Fruit fly (Drosophila melanogaster) whole organism, embryonic: Measurements from ENCODE around the gene AGO2.

Experiments used
- Antp ChIP-seq: fragments of 200-800 bp; sonication (Bioruptor generic); optimal IDR thresholded peaks from 3 replicates; lab custom pipeline; 2016; ENCODE audit warnings: missing biosample characterization, missing genetic modification characterization
- Atf-2 ChIP-seq: fragments of 200-800 bp; sonication (Bioruptor generic); optimal IDR thresholded peaks from 2 replicates; lab custom pipeline; 2016; ENCODE audit warnings: missing biosample characterization, missing genetic modification characterization
- B-H2 ChIP-seq: fragments of 200-800 bp; sonication (Bioruptor generic); optimal IDR thresholded peaks from 2 replicates; lab custom pipeline; 2018; ENCODE audit warnings: missing biosample characterization, mild to moderate bottlenecking, missing genetic modification characterization
- Blimp-1 ChIP-seq: fragments of 200-800 bp; sonication (Bioruptor generic); optimal IDR thresholded peaks from 3 replicates; lab custom pipeline; 2018; ENCODE audit warnings: missing biosample characterization, missing genetic modification characterization, mild to moderate bottlenecking, moderate library complexity, missing genetic modification reagents
- CG10431 ChIP-seq: fragments of 200-800 bp; sonication (Bioruptor generic); optimal IDR thresholded peaks from 3 replicates; lab custom pipeline; 2018; ENCODE audit warnings: missing biosample characterization, mild to moderate bottlenecking, missing genetic modification characterization
- CG11695 ChIP-seq: fragments of 200-800 bp; sonication (Bioruptor generic); IDR thresholded peaks from 3 replicates; pipeline ENCODE4 v1.3.6; 2022; ENCODE audit warnings: missing biosample characterization, missing genetic modification characterization
- CG12236 ChIP-seq: fragments of 200-800 bp; sonication (Bioruptor generic); optimal IDR thresholded peaks from 2 replicates; lab custom pipeline; 2016; ENCODE audit warnings: missing biosample characterization, missing genetic modification characterization
- CG12299 ChIP-seq: fragments of 200-800 bp; sonication (Bioruptor generic); optimal IDR thresholded peaks from 2 replicates; lab custom pipeline; 2018; ENCODE audit warnings: missing biosample characterization, mild to moderate bottlenecking, missing genetic modification characterization
- CG12659 ChIP-seq: fragments of 200-800 bp; sonication (Bioruptor generic); optimal IDR thresholded peaks from 3 replicates; lab custom pipeline; 2017; ENCODE audit warnings: mild to moderate bottlenecking, missing biosample characterization, missing genetic modification reagents, missing genetic modification characterization
- CG14441 ChIP-seq: fragments of 200-800 bp; sonication (Bioruptor generic); IDR thresholded peaks from 2 replicates; pipeline ENCODE4 v1.3.6; 2022; ENCODE audit warnings: missing biosample characterization, missing genetic modification characterization
- CG14965 ChIP-seq: fragments of 200-800 bp; sonication (Bioruptor generic); optimal IDR thresholded peaks from 2 replicates; lab custom pipeline; 2016; ENCODE audit warnings: missing biosample characterization, missing genetic modification characterization, borderline replicate concordance
- CG15011 ChIP-seq: fragments of 200-800 bp; sonication (Bioruptor generic); optimal IDR thresholded peaks from 3 replicates; lab custom pipeline; 2018; ENCODE audit warnings: missing biosample characterization, mild to moderate bottlenecking, missing genetic modification characterization
- CG1792 ChIP-seq: fragments of 200-800 bp; sonication (Bioruptor generic); optimal IDR thresholded peaks from 2 replicates; lab custom pipeline; 2016; ENCODE audit warnings: missing biosample characterization, missing genetic modification characterization
- CG3407 ChIP-seq: fragments of 200-800 bp; sonication (Bioruptor generic); optimal IDR thresholded peaks from 2 replicates; lab custom pipeline; 2018; ENCODE audit warnings: missing biosample characterization, mild to moderate bottlenecking, missing genetic modification characterization
- CG3838 ChIP-seq: fragments of 200-800 bp; sonication (Bioruptor generic); optimal IDR thresholded peaks from 3 replicates; lab custom pipeline; 2016; ENCODE audit warnings: missing biosample characterization, missing genetic modification characterization
- CG7372 ChIP-seq: fragments of 200-800 bp; sonication (Bioruptor generic); IDR thresholded peaks from 2 replicates; pipeline ENCODE4 v1.3.6; 2022; ENCODE audit warnings: missing biosample characterization, missing genetic modification characterization
- CG7839 ChIP-seq: fragments of 200-800 bp; sonication (Bioruptor generic); optimal IDR thresholded peaks from 3 replicates; lab custom pipeline; 2018; ENCODE audit warnings: missing biosample characterization, mild to moderate bottlenecking, missing genetic modification characterization, moderate library complexity
- D19A ChIP-seq: fragments of 200-800 bp; optimal IDR thresholded peaks from 3 replicates; lab custom pipeline; 2019; ENCODE audit warnings: missing biosample characterization, mild to moderate bottlenecking, missing genetic modification characterization, moderate library complexity
- Dfd ChIP-seq, 2 experiments: fragments of >200 bp; optimal IDR thresholded peaks; 2 replicates each; lab custom pipeline; 2017; ENCODE audit warnings: missing biosample characterization in 2 of 2, missing genetic modification characterization in 2 of 2
- Dip2 ChIP-seq: fragments of 200-800 bp; sonication (Bioruptor generic); IDR thresholded peaks from 2 replicates; pipeline ENCODE4 v1.3.6; 2022; ENCODE audit warnings: missing biosample characterization, missing genetic modification characterization
- Gug ChIP-seq: fragments of 200-800 bp; sonication (Bioruptor generic); IDR thresholded peaks from 4 replicates; pipeline ENCODE4 v1.3.6; 2022; ENCODE audit warnings: missing biosample characterization, missing genetic modification characterization
- Hand ChIP-seq: fragments of 200-800 bp; sonication (Bioruptor generic); optimal IDR thresholded peaks from 2 replicates; lab custom pipeline; 2017; ENCODE audit warnings: mild to moderate bottlenecking, missing biosample characterization, missing genetic modification reagents, missing genetic modification characterization
- Hey ChIP-seq: fragments of 200-800 bp; sonication (Bioruptor generic); optimal IDR thresholded peaks from 3 replicates; lab custom pipeline; 2018; ENCODE audit warnings: missing biosample characterization, mild to moderate bottlenecking, missing genetic modification characterization
- HmgZ ChIP-seq: fragments of 200-800 bp; sonication (Bioruptor generic); optimal IDR thresholded peaks from 2 replicates; lab custom pipeline; 2018; ENCODE audit warnings: missing biosample characterization, mild to moderate bottlenecking, missing genetic modification characterization
- Hr3 ChIP-seq: fragments of 200-800 bp; sonication (Bioruptor generic); optimal IDR thresholded peaks from 3 replicates; lab custom pipeline; 2016; ENCODE audit warnings: missing biosample characterization, missing genetic modification characterization
- Hr51 ChIP-seq, 2 experiments: fragments of 200-800 bp; sonication (Bioruptor generic); optimal IDR thresholded peaks; 2 replicates in 1 of 2; 3 replicates in 1 of 2; lab custom pipeline; 2016 to 2018; ENCODE audit warnings: missing biosample characterization in 2 of 2, missing genetic modification characterization in 2 of 2, mild to moderate bottlenecking in 1 of 2, moderate library complexity in 1 of 2
- Lim3 ChIP-seq: fragments of 200-800 bp; sonication (Bioruptor generic); IDR thresholded peaks from 2 replicates; pipeline ENCODE4 v1.3.6; 2022; ENCODE audit warnings: missing biosample characterization, missing genetic modification characterization
- MBD-R2 ChIP-seq: fragments of 200-800 bp; sonication (Bioruptor generic); IDR thresholded peaks from 2 replicates; pipeline ENCODE4 v1.3.6; 2022; ENCODE audit warnings: missing biosample characterization, missing genetic modification characterization
- Oaz ChIP-seq: fragments of 200-800 bp; sonication (Bioruptor generic); IDR thresholded peaks from 2 replicates; pipeline ENCODE4 v1.3.6; 2022; ENCODE audit warnings: missing biosample characterization, missing genetic modification characterization
- PHDP ChIP-seq: fragments of 200-800 bp; sonication (Bioruptor generic); optimal IDR thresholded peaks from 3 replicates; lab custom pipeline; 2018; ENCODE audit warnings: missing biosample characterization, mild to moderate bottlenecking, missing genetic modification characterization, moderate library complexity
- Sin3A ChIP-seq: fragments of >200 bp; optimal IDR thresholded peaks from 2 replicates; lab custom pipeline; 2018
- Trl ChIP-seq, 3 experiments: fragments of >200 bp in 2 of 3; fragments of 200-800 bp in 1 of 3; sonication (Bioruptor generic) in 1 of 3; optimal IDR thresholded peaks; 2 replicates in 1 of 3; 3 replicates in 2 of 3; lab custom pipeline; 2016 to 2017; ENCODE audit warnings: missing biosample characterization in 1 of 3, missing genetic modification characterization in 1 of 3
- Vsx1 ChIP-seq: fragments of 200-800 bp; sonication (Bioruptor generic); optimal IDR thresholded peaks from 2 replicates; lab custom pipeline; 2017; ENCODE audit warnings: missing biosample characterization, mild to moderate bottlenecking, missing genetic modification characterization, missing genetic modification reagents
- ara ChIP-seq: fragments of 200-800 bp; sonication (Bioruptor generic); IDR thresholded peaks from 2 replicates; pipeline ENCODE4 v1.3.6; 2022; ENCODE audit warnings: missing biosample characterization, missing genetic modification characterization
- az2 ChIP-seq: fragments of 200-800 bp; sonication (Bioruptor generic); optimal IDR thresholded peaks from 3 replicates; lab custom pipeline; 2016; ENCODE audit warnings: missing biosample characterization, missing genetic modification characterization
- bcd ChIP-seq: fragments of 200-800 bp; sonication (Bioruptor generic); optimal IDR thresholded peaks from 2 replicates; lab custom pipeline; 2017; ENCODE audit warnings: missing biosample characterization, mild to moderate bottlenecking, missing genetic modification characterization
- croc ChIP-seq: fragments of 200-800 bp; sonication (Bioruptor generic); conservative IDR thresholded peaks from 3 replicates; pipeline ENCODE4 v1.3.6; 2022; ENCODE audit warnings: missing biosample characterization, missing genetic modification characterization
- danr ChIP-seq: fragments of 200-800 bp; sonication (Bioruptor generic); IDR thresholded peaks from 2 replicates; pipeline ENCODE4 v1.3.6; 2022; ENCODE audit warnings: missing biosample characterization, missing genetic modification characterization
- dimm ChIP-seq: fragments of 200-800 bp; sonication (Bioruptor generic); IDR thresholded peaks from 2 replicates; pipeline ENCODE4 v1.3.6; 2022; ENCODE audit warnings: missing biosample characterization, missing genetic modification characterization
- dmrt11E ChIP-seq: fragments of 200-800 bp; sonication (Bioruptor generic); optimal IDR thresholded peaks from 3 replicates; lab custom pipeline; 2018; ENCODE audit warnings: missing biosample characterization, mild to moderate bottlenecking, missing genetic modification characterization, moderate library complexity
- ham ChIP-seq: fragments of 200-800 bp; sonication (Bioruptor generic); IDR thresholded peaks from 2 replicates; pipeline ENCODE4 v1.3.6; 2022; ENCODE audit warnings: missing biosample characterization, missing genetic modification characterization
- hkb ChIP-seq, 2 experiments: fragments of 200-800 bp in 1 of 2; fragments of >200 bp in 1 of 2; sonication (Bioruptor generic) in 1 of 2; IDR thresholded peaks in 1 of 2; optimal IDR thresholded peaks in 1 of 2; 2 replicates each; pipeline versions ENCODE4 v1.3.6 to Lab custom; 2017 to 2022; ENCODE audit warnings: missing biosample characterization in 1 of 2, missing genetic modification characterization in 1 of 2
- ken ChIP-seq: fragments of 200-800 bp; sonication (Bioruptor generic); IDR thresholded peaks from 3 replicates; pipeline ENCODE4 v1.3.6; 2022; ENCODE audit warnings: missing biosample characterization, missing genetic modification characterization
- lov ChIP-seq, 2 experiments: fragments of 200-800 bp in 1 of 2; fragments of >200 bp in 1 of 2; sonication (Bioruptor generic) in 1 of 2; IDR thresholded peaks in 1 of 2; optimal IDR thresholded peaks in 1 of 2; 2 replicates in 1 of 2; 3 replicates in 1 of 2; pipeline versions ENCODE4 v1.3.6 to Lab custom; 2017 to 2022; ENCODE audit warnings: missing biosample characterization in 1 of 2, missing genetic modification characterization in 1 of 2
- mam ChIP-seq: fragments of 200-800 bp; sonication (Bioruptor generic); optimal IDR thresholded peaks from 3 replicates; lab custom pipeline; 2016; ENCODE audit warnings: missing biosample characterization, missing genetic modification characterization
- otp ChIP-seq: fragments of 200-800 bp; sonication (Bioruptor generic); IDR thresholded peaks from 3 replicates; pipeline ENCODE4, ENCODE4 v1.3.6; 2022; ENCODE audit warnings: missing biosample characterization, missing genetic modification characterization
- schlank ChIP-seq: fragments of 200-800 bp; sonication (Bioruptor generic); optimal IDR thresholded peaks from 2 replicates; lab custom pipeline; 2018; ENCODE audit warnings: missing biosample characterization, mild to moderate bottlenecking, missing genetic modification characterization
- sim ChIP-seq: fragments of 200-800 bp; sonication (Bioruptor generic); IDR thresholded peaks from 2 replicates; pipeline ENCODE4 v1.3.6; 2022; ENCODE audit warnings: missing biosample characterization, missing genetic modification characterization
- wdn ChIP-seq: fragments of 200-800 bp; sonication (Bioruptor generic); IDR thresholded peaks from 2 replicates; pipeline ENCODE4 v1.3.6; 2022; ENCODE audit warnings: missing biosample characterization, missing genetic modification characterization

The AGO2 gene

DNA sequence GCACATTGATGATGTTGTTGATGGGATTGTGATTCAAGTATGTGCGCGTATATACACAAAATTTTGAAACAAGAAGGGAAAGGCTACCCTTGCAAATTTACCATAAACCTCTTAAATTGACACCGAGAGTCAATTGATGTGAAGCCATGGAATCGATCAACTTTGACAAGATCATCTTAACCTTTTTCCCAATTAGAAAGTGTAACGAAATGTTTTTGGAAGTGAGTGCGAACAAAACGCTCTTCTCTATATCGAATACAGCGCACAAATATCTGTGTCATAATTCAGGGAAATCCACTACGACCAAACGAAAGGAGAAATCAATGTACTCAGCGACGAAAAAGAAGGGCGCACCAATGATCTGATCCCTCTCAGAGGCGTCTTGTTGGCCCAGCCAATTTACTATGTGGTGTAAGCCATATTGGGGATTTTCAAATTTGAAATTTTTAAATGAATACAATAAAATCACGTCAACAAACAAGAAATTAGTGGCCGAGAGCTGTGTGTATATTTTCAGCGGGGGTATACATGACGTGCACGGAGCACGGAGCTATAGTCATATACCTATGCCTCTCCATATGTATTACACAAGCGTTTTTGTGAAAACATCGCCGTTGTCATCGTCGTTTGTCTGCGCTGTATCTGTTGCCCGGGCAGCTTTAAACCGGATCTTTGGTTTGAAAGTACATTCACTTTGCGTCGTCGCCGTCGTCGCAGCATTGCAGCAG, 20.3 kb upstream of the AGO2 start (continued):
- TF ChIP-seq CG1792 (GFP tag; lab: Kevin White, UChicago) (peak; percentile 29), Sin3A (lab: Kevin White, UChicago) (no peak), CG7839 (tag; lab: Kevin White, UChicago) (peak; percentile 26), CG14965 (GFP tag; lab: Kevin White, UChicago) (no peak), CG12236 (GFP tag; lab: Kevin White, UChicago) (peak; percentile 35), CG15011 (GFP tag; lab: Kevin White, UChicago) (no peak), CG3407 (GFP tag; lab: Kevin White, UChicago) (peak; percentile 11), bcd (GFP tag; lab: Kevin White, UChicago) (peak; percentile 28), ara (peak; percentile 59), az2 (GFP tag; lab: Kevin White, UChicago) (no peak), B-H2 (GFP tag; lab: Kevin White, UChicago) (no peak), schlank (tag; lab: Kevin White, UChicago) (no peak), ken (GFP tag; lab: Robert Waterston, UW) (peak; percentile 35; the same call in 1 of the 3 replicates), sim (no peak), hkb (optimal IDR thresholded peaks at IDR 0.05; lab: Kevin White, UChicago) (no peak), hkb (GFP tag; IDR thresholded peaks at IDR 0.05; lab: Robert Waterston, UW) (peak; percentile 27; the same call in 1 of the 2 replicates), D19A (tag; lab: Kevin White, UChicago) (peak; percentile 75), Dfd (GFP tag; optimal IDR thresholded peaks at IDR 0.05; lab: Kevin White, UChicago) (no peak), CG12659 (GFP tag; lab: Kevin White, UChicago) (peak; percentile 31), PHDP (tag; lab: Kevin White, UChicago) (peak; percentile 33), croc (no peak; the same call in 2 of the 3 replicates), dimm (GFP tag; lab: Robert Waterston, UW) (no peak), wdn (GFP tag; lab: Robert Waterston, UW) (no peak), Dip2 (GFP tag; lab: Robert Waterston, UW) (no peak), HmgZ (tag; lab: Kevin White, UChicago) (peak; percentile 5), CG3838 (GFP tag; lab: Kevin White, UChicago) (no peak), dmrt11E (tag; lab: Kevin White, UChicago) (peak; percentile 19), Blimp-1 (GFP tag; lab: Kevin White, UChicago) (peak; percentile 58), lov (optimal IDR thresholded peaks at IDR 0.05; lab: Kevin White, UChicago) (no peak), lov (GFP tag; IDR thresholded peaks at IDR 0.05; lab: Robert Waterston, UW) (no peak), ham (GFP tag; lab: Robert Waterston, UW) (no peak), Vsx1 (GFP tag; lab: Kevin White, UChicago) (no peak), CG12299 (no peak), Gug (GFP tag; lab: Robert Waterston, UW) (0 out of 4 replicates have a peak, but pooled peaks have one; percentile 25), otp (no peak), Hey (tag; lab: Kevin White, UChicago) (no peak), danr (no peak), CG7372 (GFP tag; lab: Robert Waterston, UW) (no peak), Hr51 (GFP tag; optimal IDR thresholded peaks at IDR 0.05; lab: Kevin White, UChicago) (peak in 1 of 2 experiments; percentile 65), CG14441 (GFP tag; lab: Robert Waterston, UW) (peak; percentile 49; the same call in 1 of the 2 replicates), MBD-R2 (GFP tag; lab: Robert Waterston, UW) (no peak; the same call in 1 of the 2 replicates), Atf-2 (GFP tag; lab: Kevin White, UChicago) (no peak), Trl (optimal IDR thresholded peaks at IDR 0.05; lab: Kevin White, UChicago) (peak; percentile 11 to 17), Trl (GFP tag; optimal IDR thresholded peaks at IDR 0.05; lab: Kevin White, UChicago) (peak; percentile 56), mam (GFP tag; lab: Kevin White, UChicago) (peak; percentile 52), CG10431 (peak; percentile 74), Hr3 (GFP tag; lab: Kevin White, UChicago) (no peak), CG11695 (GFP tag; lab: Robert Waterston, UW) (no peak), Oaz (GFP tag; lab: Robert Waterston, UW) (no peak), Lim3 (GFP tag; lab: Robert Waterston, UW) (no peak), Antp (GFP tag; lab: Kevin White, UChicago) (peak; percentile 38), Hand (GFP tag; lab: Kevin White, UChicago) (no peak)
